Fruit fly (Drosophila melanogaster): ENCODE data around the gene kra.

Gene kra

DNA sequence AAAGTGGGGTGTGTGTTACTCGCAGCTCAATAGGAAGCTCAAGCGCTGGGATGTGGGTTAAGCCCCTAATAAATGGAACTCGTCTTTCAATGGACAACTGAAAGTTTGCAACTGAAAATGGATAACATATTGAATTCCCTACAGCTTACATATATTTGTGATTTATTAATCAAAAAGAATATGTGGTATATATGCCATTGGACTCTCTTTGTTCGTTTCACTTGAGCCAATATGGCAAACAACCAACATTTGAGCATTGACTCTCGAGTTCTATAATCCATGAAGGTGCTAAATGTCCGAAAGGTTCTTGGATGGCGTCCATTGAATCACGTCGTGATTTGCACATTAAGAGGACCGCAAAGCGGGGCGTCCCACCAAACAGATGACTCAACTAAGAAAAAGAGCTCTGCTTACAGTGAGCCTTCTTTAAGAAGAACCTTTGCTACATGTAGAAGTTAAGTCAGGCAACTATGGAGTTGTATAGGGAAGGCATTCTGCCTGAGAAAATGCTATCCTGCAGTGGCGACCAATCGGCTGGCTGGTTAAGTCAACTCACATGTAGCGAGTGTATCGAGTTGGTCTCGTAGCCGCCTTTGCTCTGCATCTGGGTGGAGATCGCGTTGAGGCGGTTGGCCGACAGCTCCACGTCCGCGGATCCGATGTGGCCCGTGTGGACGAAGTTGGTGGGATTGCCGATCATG is 17.1 kb upstream of the kra start (continued):
- TF ChIP-seq Gug (GFP tag; IDR thresholded peaks at IDR 0.05): no peak
- TF ChIP-seq CG3032 (tag; optimal IDR thresholded peaks at IDR 0.05): peak; percentile 17
- TF ChIP-seq vri (GFP tag; optimal IDR thresholded peaks at IDR 0.05): no peak
- no peak for TF ChIP-seq CG11762 (GFP tag; optimal IDR thresholded peaks at IDR 0.05; ENCODE audit: insufficient read depth)
- peak; percentile 51 for TF ChIP-seq pdm3 (GFP tag; optimal IDR thresholded peaks at IDR 0.05)
- no peak for TF ChIP-seq fd85E (GFP tag; optimal IDR thresholded peaks at IDR 0.05)
- TF ChIP-seq CG11294 (GFP tag; IDR thresholded peaks at IDR 0.05): no peak
- TF ChIP-seq CG6854 (GFP tag; optimal IDR thresholded peaks at IDR 0.05): no peak
- TF ChIP-seq CG8119 (GFP tag; IDR thresholded peaks at IDR 0.05): peak; percentile 59; the same call in 2 of the 3 replicates
- TF ChIP-seq svp (GFP tag): peak; percentile 66
- no peak for TF ChIP-seq CG7368 (GFP tag; optimal IDR thresholded peaks at IDR 0.05)
- TF ChIP-seq spab (GFP tag; optimal IDR thresholded peaks at IDR 0.05): no peak
- no peak for TF ChIP-seq CG8319 (GFP tag; optimal IDR thresholded peaks at IDR 0.05)
- TF ChIP-seq Eip75B (GFP tag; optimal IDR thresholded peaks at IDR 0.05): peak; percentile 52
- peak; percentile 23 for TF ChIP-seq CG8632 (GFP tag; optimal IDR thresholded peaks at IDR 0.05)
- no peak for TF ChIP-seq Eip93F (GFP tag; optimal IDR thresholded peaks at IDR 0.05)
- peak; percentile 74 for TF ChIP-seq Sox14 (GFP tag; optimal IDR thresholded peaks at IDR 0.05)
- peak; percentile 47 for TF ChIP-seq CG31627 (GFP tag; optimal IDR thresholded peaks at IDR 0.05)
- no peak for TF ChIP-seq CG16779 (tag; optimal IDR thresholded peaks at IDR 0.05)
- no peak for TF ChIP-seq salr (GFP tag; optimal IDR thresholded peaks at IDR 0.05)
- peak; percentile 18 for TF ChIP-seq achi (GFP tag; optimal IDR thresholded peaks at IDR 0.05)
- no peak for TF ChIP-seq Blimp-1 (GFP tag; optimal IDR thresholded peaks at IDR 0.05)
- TF ChIP-seq Ets96B (tag; optimal IDR thresholded peaks at IDR 0.05): peak; percentile 32
- TF ChIP-seq CG4318 (GFP tag; optimal IDR thresholded peaks at IDR 0.05): no peak
- peak; percentile 47 for TF ChIP-seq esn (GFP tag; optimal IDR thresholded peaks at IDR 0.05)
- peak; percentile 50 for TF ChIP-seq topi (GFP tag; optimal IDR thresholded peaks at IDR 0.05)
- TF ChIP-seq Hr39 (GFP tag; optimal IDR thresholded peaks at IDR 0.05): peak; percentile 51

DNA sequence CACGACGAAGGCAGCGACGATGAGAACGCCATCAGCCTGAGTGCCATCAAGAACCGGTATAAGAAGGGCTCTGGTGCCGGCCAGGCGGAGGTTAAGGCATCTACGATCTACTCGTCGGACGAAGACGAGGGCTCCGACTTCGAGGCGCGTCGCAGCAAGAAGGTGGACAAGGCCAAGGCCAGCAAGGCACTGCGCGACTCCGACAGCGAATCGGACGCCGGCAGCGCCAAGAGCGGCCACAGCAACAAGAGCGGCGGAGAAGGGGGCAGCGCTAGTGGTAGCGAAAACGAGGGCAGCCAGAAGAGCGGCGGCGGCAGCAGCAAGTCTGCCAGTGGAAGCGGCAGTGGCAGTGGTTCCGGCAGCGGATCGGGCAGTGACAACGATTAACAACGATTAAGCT is 14.5 kb upstream of the kra start:
- TF ChIP-seq pdm3 (GFP tag; optimal IDR thresholded peaks at IDR 0.05) (no peak), CG11762 (GFP tag; optimal IDR thresholded peaks at IDR 0.05; ENCODE audit: insufficient read depth) (no peak), topi (GFP tag; optimal IDR thresholded peaks at IDR 0.05) (no peak), Sox102F (GFP tag; optimal IDR thresholded peaks at IDR 0.05) (no peak), CG16779 (tag; optimal IDR thresholded peaks at IDR 0.05) (no peak), CG10631 (GFP tag; optimal IDR thresholded peaks at IDR 0.05) (no peak), lz (GFP tag; optimal IDR thresholded peaks at IDR 0.05) (no peak), CG6276 (GFP tag; optimal IDR thresholded peaks at IDR 0.05) (no peak), CG7368 (GFP tag; optimal IDR thresholded peaks at IDR 0.05) (no peak), CG6792 (GFP tag; optimal IDR thresholded peaks at IDR 0.05) (no peak), salr (GFP tag; optimal IDR thresholded peaks at IDR 0.05) (no peak), CG3032 (tag; optimal IDR thresholded peaks at IDR 0.05) (no peak)

DNA sequence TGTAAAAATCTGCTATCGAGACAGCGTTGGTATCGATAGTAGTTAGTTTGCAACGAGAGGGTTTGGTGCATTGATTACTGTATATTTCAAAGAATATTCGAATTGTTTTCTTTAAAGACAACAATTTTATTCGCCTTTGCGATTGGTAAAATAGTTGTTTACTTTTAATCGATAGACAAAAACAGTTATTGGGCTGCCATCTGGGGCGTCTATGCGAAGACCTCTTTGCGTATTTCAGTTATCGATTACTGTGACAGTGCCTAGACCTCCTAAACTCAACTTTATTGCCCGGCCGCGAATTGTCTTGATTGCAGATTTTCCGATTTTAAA is 12.1 kb upstream of the kra start, which contains the start of gene Atu:
TSS of gene Atu (plus strand) at position 245 of the 330 bp plus-strand sequence.
- TF ChIP-seq CG1621 (tag; optimal IDR thresholded peaks at IDR 0.05) (no peak), esn (GFP tag; optimal IDR thresholded peaks at IDR 0.05) (peak; percentile 46), cyc (GFP tag; optimal IDR thresholded peaks at IDR 0.05) (peak; percentile 6), CG32006 (GFP tag; optimal IDR thresholded peaks at IDR 0.05) (no peak), CG3919 (GFP tag; optimal IDR thresholded peaks at IDR 0.05) (no peak), Sox14 (GFP tag; optimal IDR thresholded peaks at IDR 0.05) (peak; percentile 55), CG9139 (GFP tag; optimal IDR thresholded peaks at IDR 0.05) (no peak), svp (GFP tag) (peak; percentile 65), CG6808 (GFP tag; optimal IDR thresholded peaks at IDR 0.05) (no peak), fd85E (GFP tag; optimal IDR thresholded peaks at IDR 0.05) (no peak), achi (GFP tag; optimal IDR thresholded peaks at IDR 0.05) (peak; percentile 11), lz (GFP tag; optimal IDR thresholded peaks at IDR 0.05) (peak; percentile 29), Eip75B (GFP tag; optimal IDR thresholded peaks at IDR 0.05) (peak; percentile 26), Met (GFP tag; optimal IDR thresholded peaks at IDR 0.05) (peak; percentile 17), CG11294 (GFP tag; IDR thresholded peaks at IDR 0.05) (no peak), fkh (GFP tag; optimal IDR thresholded peaks at IDR 0.05) (peak; percentile 86), Blimp-1 (GFP tag; optimal IDR thresholded peaks at IDR 0.05) (no peak), CG31627 (GFP tag; optimal IDR thresholded peaks at IDR 0.05) (peak; percentile 32), Lpt (GFP tag; optimal IDR thresholded peaks at IDR 0.05) (no peak), Hr39 (GFP tag; optimal IDR thresholded peaks at IDR 0.05) (peak; percentile 23)

Measured in whole organism, prepupa.